Worm (Caenorhabditis elegans) whole organism, mixed stage, embryonic: Measurements from ENCODE around the gene srh-231.
"Not testable (repeated sequence)": the region's sequence is repeated elsewhere in the genome, so short reads cannot be mapped to it uniquely, and the experiment has no call there.

ENCODE experiments used
- mls-2 ChIP-seq: sonication (generic microtip); optimal IDR thresholded peaks from 2 replicates; lab custom pipeline; 2016; ENCODE audit warnings: mild to moderate bottlenecking, missing genetic modification characterization, moderate library complexity, missing compliant biosample characterization
- nhr-2 ChIP-seq: fragments of 150-350 bp; optimal IDR thresholded peaks from 2 replicates; lab custom pipeline; 2014; ENCODE audit warnings: missing biosample characterization, missing genetic modification characterization
- unc-39 ChIP-seq: fragments of 150-350 bp; optimal IDR thresholded peaks from 2 replicates; lab custom pipeline; 2014; ENCODE audit warnings: missing biosample characterization, missing genetic modification characterization

Gene srh-231

DNA sequence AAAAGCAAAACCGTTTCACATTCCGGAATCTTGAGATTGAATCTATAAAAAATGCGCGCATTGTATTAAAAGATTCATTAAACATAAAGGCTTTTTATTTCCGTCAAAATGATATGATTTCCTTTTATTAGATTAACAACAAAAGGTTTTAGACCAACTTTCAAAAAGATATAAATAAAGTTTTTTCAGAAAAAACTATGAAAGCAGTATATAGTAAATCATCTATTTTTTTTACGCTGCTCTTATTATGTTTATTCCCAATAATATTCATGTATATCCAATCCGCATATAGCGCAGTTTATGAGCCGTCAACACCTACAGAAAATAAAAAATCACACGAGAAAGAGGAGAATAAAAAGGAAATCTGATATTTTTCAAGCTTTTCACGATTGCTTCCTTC lies 47.5 kb downstream of the srh-231 start, which contains the start of gene F07G11.2:
F07G11.2 (plus strand) TSS at position 301 of the 400 bp plus-strand sequence.
- not testable (repeated sequence) for TF ChIP-seq mls-2 (tag; lab: Kevin White, UChicago); nhr-2; unc-39 (tag; lab: Kevin White, UChicago)
